Fruit fly (Drosophila melanogaster): ENCODE results near the gene Ac3.

Ac3 gene

dm6 chr2L:21681322-21682268, 49.2 kb downstream of the Ac3 start, which contains the start of gene eEF2 (continued):
- TF ChIP-seq CG10669 (GFP tag; optimal IDR thresholded peaks at IDR 0.05) (peak; percentile 35), CG11762 (GFP tag; optimal IDR thresholded peaks at IDR 0.05; ENCODE audit: insufficient read depth) (peak; percentile 31), CG34406 (GFP tag; optimal IDR thresholded peaks at IDR 0.05) (peak; percentile 63), CG4318 (GFP tag; optimal IDR thresholded peaks at IDR 0.05) (no peak), CG9139 (GFP tag; optimal IDR thresholded peaks at IDR 0.05) (peak; percentile 68), net (GFP tag; optimal IDR thresholded peaks at IDR 0.05) (peak; percentile 77), CG6276 (GFP tag; optimal IDR thresholded peaks at IDR 0.05) (no peak), vri (GFP tag; optimal IDR thresholded peaks at IDR 0.05) (peak; percentile 78), OdsH (GFP tag; optimal IDR thresholded peaks at IDR 0.05) (peak; percentile 66), CG16779 (tag; optimal IDR thresholded peaks at IDR 0.05) (peak; percentile 39), ss (GFP tag; optimal IDR thresholded peaks at IDR 0.05) (peak; percentile 77 to 85), CG32006 (GFP tag; optimal IDR thresholded peaks at IDR 0.05) (peak; percentile 8), Hr38 (GFP tag; optimal IDR thresholded peaks at IDR 0.05) (no peak), CG31627 (GFP tag; optimal IDR thresholded peaks at IDR 0.05) (peak; percentile 63), dac (GFP tag; optimal IDR thresholded peaks at IDR 0.05) (peak; percentile 10), Met (GFP tag; optimal IDR thresholded peaks at IDR 0.05) (peak; percentile 63), spab (GFP tag; optimal IDR thresholded peaks at IDR 0.05) (peak; percentile 35), Smox (GFP tag; optimal IDR thresholded peaks at IDR 0.05) (peak; percentile 65), Sox15 (GFP tag; optimal IDR thresholded peaks at IDR 0.05) (no peak), CG8319 (GFP tag; optimal IDR thresholded peaks at IDR 0.05) (peak; percentile 28), CG15336 (GFP tag; IDR thresholded peaks at IDR 0.05) (0 out of 2 replicates have a peak, but pooled peaks have one; percentile 33), fd59A (GFP tag; optimal IDR thresholded peaks at IDR 0.05) (peak; percentile 28), acj6 (GFP tag; optimal IDR thresholded peaks at IDR 0.05) (peak; percentile 49), svp (GFP tag) (peak; percentile 92), CG6808 (GFP tag; optimal IDR thresholded peaks at IDR 0.05) (peak; percentile 64), CG7368 (GFP tag; optimal IDR thresholded peaks at IDR 0.05) (peak; percentile 24), Ets96B (tag; optimal IDR thresholded peaks at IDR 0.05) (peak; percentile 22), lz (GFP tag; optimal IDR thresholded peaks at IDR 0.05) (peak; percentile 81), Sox14 (GFP tag; optimal IDR thresholded peaks at IDR 0.05) (peak; percentile 77), pdm3 (GFP tag; optimal IDR thresholded peaks at IDR 0.05) (peak; percentile 58), Blimp-1 (GFP tag; optimal IDR thresholded peaks at IDR 0.05) (peak; percentile 49), salr (GFP tag; optimal IDR thresholded peaks at IDR 0.05) (no peak), Gug (GFP tag; IDR thresholded peaks at IDR 0.05) (no peak), CG8632 (GFP tag; optimal IDR thresholded peaks at IDR 0.05) (peak; percentile 57), cyc (GFP tag; optimal IDR thresholded peaks at IDR 0.05) (peak; percentile 48)

dm6 chr2L:21683053-21683767, 50.8 kb downstream of the Ac3 start:
- TF ChIP-seq CG4318 (GFP tag; optimal IDR thresholded peaks at IDR 0.05) (no peak), Sox15 (GFP tag; optimal IDR thresholded peaks at IDR 0.05) (no peak), Eip75B (GFP tag; optimal IDR thresholded peaks at IDR 0.05) (no peak), Hr4 (GFP tag; optimal IDR thresholded peaks at IDR 0.05) (peak; percentile 3)
